Worm (Caenorhabditis elegans) whole organism, mixed stage, embryonic: Measurements from ENCODE around the gene scrm-8.

Experiments
- bed-3 ChIP-seq: fragments of 200-800 bp; sonication (Bioruptor generic); optimal IDR thresholded peaks from 3 replicates; lab custom pipeline; 2018; ENCODE audit warnings: mild to moderate bottlenecking, missing genetic modification characterization, moderate library complexity, missing compliant biosample characterization
- blmp-1 ChIP-seq: fragments of 150-350 bp; optimal IDR thresholded peaks from 2 replicates; lab custom pipeline; 2014; ENCODE audit warnings: missing biosample characterization, missing genetic modification characterization
- ceh-39 ChIP-seq: fragments of 150-350 bp; optimal IDR thresholded peaks from 2 replicates; lab custom pipeline; 2014; ENCODE audit warnings: missing biosample characterization, missing genetic modification characterization
- ceh-43 ChIP-seq: fragments of 200-800 bp; sonication (Bioruptor generic); optimal IDR thresholded peaks from 2 replicates; lab custom pipeline; 2018; ENCODE audit warnings: mild to moderate bottlenecking, missing genetic modification characterization, moderate library complexity, missing compliant biosample characterization
- ces-1 ChIP-seq: fragments of 150-350 bp; optimal IDR thresholded peaks from 2 replicates; lab custom pipeline; 2014; ENCODE audit warnings: missing biosample characterization, missing genetic modification reagents, missing genetic modification characterization
- cnd-1 ChIP-seq: fragments of 200-800 bp; sonication (Bioruptor generic); optimal IDR thresholded peaks from 2 replicates; lab custom pipeline; 2018; ENCODE audit warnings: mild to moderate bottlenecking, missing genetic modification characterization, missing compliant biosample characterization
- elt-1 ChIP-seq: sonication (generic microtip); optimal IDR thresholded peaks from 2 replicates; lab custom pipeline; 2017; ENCODE audit warnings: missing genetic modification characterization, mild to moderate bottlenecking, missing compliant biosample characterization, antibody characterized with exemption, moderate library complexity, borderline replicate concordance; ENCODE audit not compliant: insufficient read depth
- elt-3 ChIP-seq: fragments of 150-350 bp; optimal IDR thresholded peaks from 2 replicates; lab custom pipeline; 2014; ENCODE audit warnings: missing biosample characterization, missing genetic modification characterization
- flh-1 ChIP-seq: fragments of 200-800 bp; sonication (Bioruptor generic); optimal IDR thresholded peaks from 2 replicates; lab custom pipeline; 2018; ENCODE audit warnings: mild to moderate bottlenecking, missing genetic modification characterization, moderate library complexity, missing compliant biosample characterization
- ham-2 ChIP-seq: fragments of 200-800 bp; sonication (Bioruptor generic); optimal IDR thresholded peaks from 2 replicates; lab custom pipeline; 2018; ENCODE audit warnings: mild to moderate bottlenecking, missing genetic modification characterization, missing compliant biosample characterization
- hlh-1 ChIP-seq: fragments of 150-350 bp; optimal IDR thresholded peaks from 2 replicates; lab custom pipeline; 2014; ENCODE audit warnings: missing biosample characterization, missing genetic modification reagents, missing genetic modification characterization
- lin-13 ChIP-seq: fragments of 150-350 bp; optimal IDR thresholded peaks from 2 replicates; lab custom pipeline; 2014; ENCODE audit warnings: missing biosample characterization, missing genetic modification characterization
- lin-32 ChIP-seq: fragments of 200-800 bp; sonication (Bioruptor generic); optimal IDR thresholded peaks from 2 replicates; lab custom pipeline; 2018; ENCODE audit warnings: mild to moderate bottlenecking, missing genetic modification characterization, missing compliant biosample characterization
- lsy-2 ChIP-seq: fragments of 150-350 bp; optimal IDR thresholded peaks from 2 replicates; lab custom pipeline; 2014; ENCODE audit warnings: missing biosample characterization, missing genetic modification characterization
- mab-5 ChIP-seq: fragments of 150-350 bp; optimal IDR thresholded peaks from 2 replicates; lab custom pipeline; 2014; ENCODE audit warnings: missing biosample characterization, missing genetic modification characterization
- mep-1 ChIP-seq: fragments of 150-350 bp; optimal IDR thresholded peaks from 2 replicates; lab custom pipeline; 2017; ENCODE audit warnings: missing biosample characterization, missing genetic modification reagents, missing genetic modification characterization, inconsistent platforms
- mls-2 ChIP-seq: sonication (generic microtip); optimal IDR thresholded peaks from 2 replicates; lab custom pipeline; 2016; ENCODE audit warnings: mild to moderate bottlenecking, missing genetic modification characterization, moderate library complexity, missing compliant biosample characterization
- nhr-237 ChIP-seq: fragments of 150-350 bp; optimal IDR thresholded peaks from 2 replicates; lab custom pipeline; 2014; ENCODE audit warnings: missing biosample characterization, missing genetic modification characterization
- nhr-28 ChIP-seq: fragments of 150-350 bp; optimal IDR thresholded peaks from 2 replicates; lab custom pipeline; 2014; ENCODE audit warnings: missing biosample characterization, missing genetic modification characterization
- nhr-76 ChIP-seq: sonication (generic microtip); optimal IDR thresholded peaks from 2 replicates; lab custom pipeline; 2017; ENCODE audit warnings: missing biosample characterization, missing genetic modification characterization
- pha-4 ChIP-seq: fragments of 150-350 bp; optimal IDR thresholded peaks from 2 replicates; lab custom pipeline; 2018; ENCODE audit warnings: missing biosample characterization, missing genetic modification reagents, missing genetic modification characterization
- sem-2 ChIP-seq: fragments of 200-800 bp; sonication (Bioruptor generic); optimal IDR thresholded peaks from 2 replicates; lab custom pipeline; 2018; ENCODE audit warnings: mild to moderate bottlenecking, missing genetic modification characterization, missing compliant biosample characterization
- snpc-4 ChIP-seq: fragments of 150-350 bp; optimal IDR thresholded peaks from 2 replicates; lab custom pipeline; 2014; ENCODE audit warnings: missing biosample characterization, missing genetic modification characterization
- sptf-1 ChIP-seq: sonication (generic microtip); optimal IDR thresholded peaks from 2 replicates; lab custom pipeline; 2017; ENCODE audit warnings: mild to moderate bottlenecking, missing genetic modification characterization, moderate library complexity, missing compliant biosample characterization
- tbx-8 ChIP-seq: fragments of 200-800 bp; sonication (Bioruptor generic); optimal IDR thresholded peaks from 2 replicates; lab custom pipeline; 2018; ENCODE audit warnings: mild to moderate bottlenecking, missing genetic modification characterization, moderate library complexity, missing compliant biosample characterization
- unc-120 ChIP-seq: sonication (generic microtip); optimal IDR thresholded peaks from 2 replicates; lab custom pipeline; 2017; ENCODE audit warnings: missing genetic modification characterization, missing compliant biosample characterization; ENCODE audit not compliant: poor library complexity, severe bottlenecking
- unc-39 ChIP-seq: fragments of 150-350 bp; optimal IDR thresholded peaks from 2 replicates; lab custom pipeline; 2014; ENCODE audit warnings: missing biosample characterization, missing genetic modification characterization
- unc-62 ChIP-seq: fragments of 150-350 bp; optimal IDR thresholded peaks from 2 replicates; lab custom pipeline; 2014; ENCODE audit warnings: missing biosample characterization, missing genetic modification reagents, missing genetic modification characterization
- ztf-11 ChIP-seq: fragments of 150-350 bp; optimal IDR thresholded peaks from 2 replicates; lab custom pipeline; 2014; ENCODE audit warnings: missing biosample characterization, missing genetic modification characterization

Gene scrm-8

ce11 chrIV:4164392-4164791 is at the start of gene scrm-8:
Gene scrm-8, plus strand, starts transcription at chrIV:4164692.
- TF ChIP-seq elt-3 (tag; lab: Kevin White, UChicago) (no peak), cnd-1 (tag; lab: Kevin White, UChicago) (no peak), ces-1 (GFP tag; lab: Kevin White, UChicago) (no peak)

ce11 chrIV:4115634-4116033 is 48.9 kb upstream of the scrm-8 start, which contains the start of the genes F49F1.4 and F49F1.2:
Gene F49F1.4, minus strand, starts transcription at chrIV:4115734.
Gene F49F1.2, plus strand, starts transcription at chrIV:4115943.
- no peak for TF ChIP-seq cnd-1 (tag; lab: Kevin White, UChicago)
- TF ChIP-seq, all 35 proteins: peak for 0

- TF ChIP-seq nhr-28 (tag; lab: Kevin White, UChicago) (no peak), cnd-1 (tag; lab: Kevin White, UChicago) (no peak), sptf-1 (tag; lab: Kevin White, UChicago) (no peak), ztf-11 (no peak), ceh-39 (no peak), unc-120 (no peak), blmp-1 (tag; lab: Kevin White, UChicago) (no peak), unc-39 (tag; lab: Kevin White, UChicago) (no peak)
Measured at ce11 chrIV:4117432-4117831, 47.1 kb upstream of the scrm-8 start, which contains the start of gene drd-50. Gene drd-50, plus strand, starts transcription at chrIV:4117732.

- TF ChIP-seq ces-1 (GFP tag; lab: Kevin White, UChicago), result no peak
- no peak for TF ChIP-seq lsy-2 (tag; lab: Kevin White, UChicago)
- no peak for TF ChIP-seq mep-1 (tag; lab: Kevin White, UChicago)
- no peak for TF ChIP-seq unc-39 (tag; lab: Kevin White, UChicago)
- TF ChIP-seq lin-13 (tag; lab: Kevin White, UChicago), result no peak
- no peak for TF ChIP-seq tbx-8 (GFP tag; lab: Kevin White, UChicago)
- no peak for TF ChIP-seq unc-62
- no peak for TF ChIP-seq flh-1 (GFP tag; lab: Kevin White, UChicago)
- no peak for TF ChIP-seq snpc-4 (tag; lab: Kevin White, UChicago)
- no peak for TF ChIP-seq pha-4 (tag; lab: Kevin White, UChicago)
- no peak for TF ChIP-seq ham-2 (GFP tag; lab: Kevin White, UChicago)
- no peak for TF ChIP-seq elt-3 (tag; lab: Kevin White, UChicago)
- no peak for TF ChIP-seq sem-2
Measured at ce11 chrIV:4120263-4120662, 44.2 kb upstream of the scrm-8 start, which contains the start of gene F49F1.5. Gene F49F1.5, minus strand, starts transcription at chrIV:4120415.

- TF ChIP-seq lin-13 (tag; lab: Kevin White, UChicago) (no peak), cnd-1 (tag; lab: Kevin White, UChicago) (no peak), hlh-1 (no peak), mls-2 (no peak), ceh-39 (no peak), ztf-11 (no peak), tbx-8 (GFP tag; lab: Kevin White, UChicago) (no peak), flh-1 (GFP tag; lab: Kevin White, UChicago) (no peak), blmp-1 (tag; lab: Kevin White, UChicago) (no peak), ceh-43 (GFP tag; lab: Kevin White, UChicago) (no peak), lsy-2 (tag; lab: Kevin White, UChicago) (no peak), lin-32 (GFP tag; lab: Kevin White, UChicago) (no peak), nhr-237 (tag; lab: Kevin White, UChicago) (no peak), nhr-76 (tag; lab: Kevin White, UChicago) (no peak)
- TF ChIP-seq, all 35 proteins: peak for 0
Measured at ce11 chrIV:4121055-4121454, 43.4 kb upstream of the scrm-8 start.

ce11 chrIV:4123083-4123482 is 41.4 kb upstream of the scrm-8 start, which contains the start of gene mul-1:
Gene mul-1, minus strand, starts transcription at chrIV:4123166.
- TF ChIP-seq tbx-8 (GFP tag; lab: Kevin White, UChicago) (no peak), bed-3 (GFP tag; lab: Kevin White, UChicago) (no peak), hlh-1 (no peak), lsy-2 (tag; lab: Kevin White, UChicago) (no peak), elt-1 (tag; lab: Kevin White, UChicago) (no peak), sem-2 (no peak), mab-5 (tag; lab: Kevin White, UChicago) (no peak), lin-32 (GFP tag; lab: Kevin White, UChicago) (no peak), unc-62 (no peak), flh-1 (GFP tag; lab: Kevin White, UChicago) (no peak), snpc-4 (tag; lab: Kevin White, UChicago) (no peak)
